Worm (Caenorhabditis elegans): Measurements from ENCODE around the gene math-16.

Gene math-16

DNA sequence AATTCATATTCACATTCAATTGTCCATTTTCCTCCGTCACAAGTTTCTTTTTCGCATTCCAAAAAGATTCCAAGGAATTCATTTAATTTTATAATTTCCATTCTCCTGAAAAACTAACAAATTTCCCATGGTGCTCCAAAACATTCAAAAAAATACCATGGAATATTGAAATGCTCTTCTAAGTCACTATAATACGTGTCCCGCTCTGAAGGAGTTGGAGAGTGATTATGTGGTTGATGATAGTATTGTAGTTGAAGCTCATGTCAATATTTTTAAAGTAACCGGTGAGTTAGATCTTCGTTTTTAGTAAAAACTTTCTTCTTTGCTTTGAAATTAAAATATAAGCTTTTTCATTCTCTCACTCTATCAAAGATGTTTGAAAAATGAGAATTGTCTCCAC is 12.1 kb upstream of the math-16 start, which contains the start of gene math-9:
math-9 (minus strand) TSS at position 101 of the 400 bp plus-strand sequence.
- TF ChIP-seq unc-55 (GFP tag; optimal IDR thresholded peaks at IDR 0.05) = no peak
- TF ChIP-seq ceh-30 (tag; optimal IDR thresholded peaks at IDR 0.05) = no peak
- no peak for TF ChIP-seq ceh-22 (tag; optimal IDR thresholded peaks at IDR 0.05)
- no peak for TF ChIP-seq dve-1 (tag; optimal IDR thresholded peaks at IDR 0.05)
- no peak for TF ChIP-seq ama-1 (optimal IDR thresholded peaks at IDR 0.05)
- TF ChIP-seq unc-3 (GFP tag; conservative IDR thresholded peaks at IDR 0.05) = no peak
- no peak for TF ChIP-seq unc-3 (tag; optimal IDR thresholded peaks at IDR 0.05)
- TF ChIP-seq pqm-1 (tag; optimal IDR thresholded peaks at IDR 0.05) = no peak
- TF ChIP-seq mec-3 (tag; optimal IDR thresholded peaks at IDR 0.05; ENCODE audit: borderline replicate concordance) = no peak
- TF ChIP-seq ref-2 (tag; optimal IDR thresholded peaks at IDR 0.05) = no peak
- no peak for TF ChIP-seq elt-4 (tag; optimal IDR thresholded peaks at IDR 0.05)
- TF ChIP-seq lin-11 (tag; optimal IDR thresholded peaks at IDR 0.05) = no peak
- TF ChIP-seq eyg-1 (tag; optimal IDR thresholded peaks at IDR 0.05) = no peak
- TF ChIP-seq lim-6 (tag; optimal IDR thresholded peaks at IDR 0.05) = no peak
- TF ChIP-seq hlh-13 (GFP tag; optimal IDR thresholded peaks at IDR 0.05) = no peak
- no peak for TF ChIP-seq pros-1 (tag; optimal IDR thresholded peaks at IDR 0.05)
- no peak for TF ChIP-seq che-1 (tag; optimal IDR thresholded peaks at IDR 0.05)
- TF ChIP-seq syd-9 (tag; optimal IDR thresholded peaks at IDR 0.05) = no peak

- TF ChIP-seq odd-2 (tag; optimal IDR thresholded peaks at IDR 0.05) (no peak), ceh-34 (tag; optimal IDR thresholded peaks at IDR 0.05) (no peak), K09A11.1 (tag; optimal IDR thresholded peaks at IDR 0.05; ENCODE audit: insufficient read depth) (no peak), zip-5 (tag; optimal IDR thresholded peaks at IDR 0.05) (no peak), mec-3 (tag; optimal IDR thresholded peaks at IDR 0.05; ENCODE audit: borderline replicate concordance) (no peak), ceh-22 (tag; optimal IDR thresholded peaks at IDR 0.05) (no peak), ceh-2 (tag; optimal IDR thresholded peaks at IDR 0.05) (no peak), fkh-10 (GFP tag; optimal IDR thresholded peaks at IDR 0.05) (no peak), unc-55 (GFP tag; optimal IDR thresholded peaks at IDR 0.05) (no peak), unc-42 (tag; optimal IDR thresholded peaks at IDR 0.05) (no peak)
These were observed 10.5 kb upstream of the math-16 start, which contains the start of gene math-8 for ce11 chrII:1889071-1889470. Gene math-8 (minus strand): TSS chrII:1889171.

- TF ChIP-seq dmd-4 (tag; optimal IDR thresholded peaks at IDR 0.05; ENCODE audit: borderline replicate concordance) = no peak
- no peak for TF ChIP-seq ceh-34 (tag; optimal IDR thresholded peaks at IDR 0.05)
- no peak for TF ChIP-seq tbx-7 (tag; optimal IDR thresholded peaks at IDR 0.05)
- TF ChIP-seq ceh-48 (tag; optimal IDR thresholded peaks at IDR 0.05) = no peak
- no peak for TF ChIP-seq che-1 (tag; optimal IDR thresholded peaks at IDR 0.05)
- no peak for TF ChIP-seq hlh-30 (tag; optimal IDR thresholded peaks at IDR 0.05; ENCODE audit: insufficient read depth)
- no peak for TF ChIP-seq ceh-9 (tag; optimal IDR thresholded peaks at IDR 0.05)
- TF ChIP-seq Y22D7AL.16 (tag; optimal IDR thresholded peaks at IDR 0.05) = no peak
- TF ChIP-seq ceh-30 (tag; optimal IDR thresholded peaks at IDR 0.05) = no peak
- no peak for TF ChIP-seq lin-11 (tag; optimal IDR thresholded peaks at IDR 0.05)
- TF ChIP-seq eyg-1 (tag; optimal IDR thresholded peaks at IDR 0.05) = no peak
- no peak for TF ChIP-seq F13H6.1 (tag; optimal IDR thresholded peaks at IDR 0.05)
- TF ChIP-seq zip-5 (tag; optimal IDR thresholded peaks at IDR 0.05) = no peak
- TF ChIP-seq dve-1 (tag; optimal IDR thresholded peaks at IDR 0.05) = no peak
- no peak for TF ChIP-seq ceh-24 (tag; optimal IDR thresholded peaks at IDR 0.05)
- no peak for TF ChIP-seq syd-9 (tag; optimal IDR thresholded peaks at IDR 0.05)
- no peak for TF ChIP-seq pros-1 (tag; optimal IDR thresholded peaks at IDR 0.05)
- TF ChIP-seq hlh-6 (tag; optimal IDR thresholded peaks at IDR 0.05) = no peak
- TF ChIP-seq C08G9.2 (tag; optimal IDR thresholded peaks at IDR 0.05) = no peak
These were observed 7.8 kb upstream of the math-16 start, which contains the start of gene math-7 for ce11 chrII:1886379-1886778. Gene math-7 (minus strand): TSS chrII:1886479.

DNA sequence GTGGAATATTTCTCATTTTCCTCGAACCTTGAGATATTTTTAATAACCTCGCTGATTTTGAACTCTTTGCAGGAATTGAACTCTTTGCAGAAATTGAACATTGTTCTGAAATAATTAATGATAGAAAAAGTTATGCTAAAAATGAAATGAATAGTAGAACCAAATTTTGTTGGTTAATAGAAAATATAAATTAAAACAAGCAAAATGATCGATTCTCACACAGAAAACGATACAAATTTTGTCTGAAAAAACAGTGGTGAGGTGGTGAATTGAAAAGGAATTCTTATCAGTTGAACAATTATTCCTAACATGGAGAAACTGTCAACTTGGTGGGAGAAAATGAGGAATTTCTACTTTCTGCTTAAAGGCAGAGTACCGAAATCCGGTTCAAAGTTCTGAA is 6.1 kb upstream of the math-16 start, which contains the start of gene math-6:
math-6 (minus strand) TSS at position 101 of the 400 bp plus-strand sequence.
- TF ChIP-seq ceh-45 (GFP tag; IDR thresholded peaks at IDR 0.05) = no peak
- no peak for TF ChIP-seq dmd-4 (tag; optimal IDR thresholded peaks at IDR 0.05; ENCODE audit: borderline replicate concordance)
- TF ChIP-seq hlh-15 (tag; optimal IDR thresholded peaks at IDR 0.05) = no peak
- no peak for TF ChIP-seq ceh-19 (GFP tag; optimal IDR thresholded peaks at IDR 0.05)
- TF ChIP-seq pag-3 (tag; optimal IDR thresholded peaks at IDR 0.05; ENCODE audit: borderline replicate concordance) = no peak

All from whole organism, late embryonic.